Fruit fly (Drosophila melanogaster) whole organism, embryonic: ENCODE data around the gene CG9522.

Experiments
- Awh ChIP-seq: fragments of 200-800 bp; sonication (Bioruptor generic); IDR thresholded peaks from 2 replicates; pipeline ENCODE4, ENCODE4 v1.3.6; 2022; ENCODE audit warnings: missing biosample characterization, missing genetic modification characterization
- Bgb ChIP-seq: fragments of 200-800 bp; sonication (Bioruptor generic); IDR thresholded peaks from 2 replicates; pipeline ENCODE4 v1.3.6; 2022; ENCODE audit warnings: missing biosample characterization, missing genetic modification characterization; ENCODE audit not compliant: partially characterized antibody
- C15 ChIP-seq: fragments of 200-800 bp; sonication (Bioruptor generic); IDR thresholded peaks from 3 replicates; pipeline ENCODE4 v1.3.6; 2022; ENCODE audit warnings: missing biosample characterization, missing genetic modification characterization
- CG1024 ChIP-seq: fragments of 200-800 bp; sonication (Bioruptor generic); IDR thresholded peaks from 2 replicates; pipeline ENCODE4 v1.3.6; 2022; ENCODE audit warnings: missing biosample characterization, missing genetic modification characterization
- CG10959 ChIP-seq: fragments of 200-800 bp; sonication (Bioruptor generic); IDR thresholded peaks from 2 replicates; pipeline ENCODE4 v1.3.6; 2022; ENCODE audit warnings: missing biosample characterization, missing genetic modification characterization
- CG11085 ChIP-seq: fragments of 200-800 bp; sonication (Bioruptor generic); IDR thresholded peaks from 2 replicates; pipeline ENCODE4 v1.3.6; 2022; ENCODE audit warnings: missing biosample characterization, missing genetic modification characterization
- CG11456 ChIP-seq: fragments of 200-800 bp; sonication (Bioruptor generic); IDR thresholded peaks from 3 replicates; pipeline ENCODE4 v1.3.6; 2022; ENCODE audit warnings: missing biosample characterization, missing genetic modification characterization
- CG11696 ChIP-seq: fragments of 200-800 bp; sonication (Bioruptor generic); IDR thresholded peaks from 2 replicates; pipeline ENCODE4 v1.3.6; 2022; ENCODE audit warnings: missing biosample characterization, missing genetic modification characterization
- CG12104 ChIP-seq: fragments of 200-800 bp; sonication (Bioruptor generic); optimal IDR thresholded peaks from 3 replicates; lab custom pipeline; 2016; ENCODE audit warnings: missing biosample characterization, missing genetic modification characterization
- CG15479 ChIP-seq: fragments of 200-800 bp; sonication (Bioruptor generic); optimal IDR thresholded peaks from 3 replicates; lab custom pipeline; 2019; ENCODE audit warnings: missing biosample characterization, mild to moderate bottlenecking, missing genetic modification characterization, moderate library complexity
- CG15601 ChIP-seq: fragments of 200-800 bp; sonication (Bioruptor generic); optimal IDR thresholded peaks from 3 replicates; lab custom pipeline; 2019; ENCODE audit warnings: missing biosample characterization, mild to moderate bottlenecking, missing genetic modification characterization, moderate library complexity
- CG17328 ChIP-seq: fragments of 200-800 bp; sonication (Bioruptor generic); IDR thresholded peaks from 2 replicates; pipeline ENCODE4 v1.3.6; 2022; ENCODE audit warnings: missing biosample characterization, missing genetic modification characterization
- CG17359 ChIP-seq: fragments of 200-800 bp; sonication (Bioruptor generic); optimal IDR thresholded peaks from 3 replicates; lab custom pipeline; 2018; ENCODE audit warnings: missing biosample characterization, mild to moderate bottlenecking, missing genetic modification characterization, moderate library complexity
- CG18476 ChIP-seq: fragments of 200-800 bp; sonication (Bioruptor generic); optimal IDR thresholded peaks from 2 replicates; lab custom pipeline; 2016; ENCODE audit warnings: missing biosample characterization, mild to moderate bottlenecking, missing genetic modification characterization
- CG2120 ChIP-seq: fragments of 200-800 bp; sonication (Bioruptor generic); optimal IDR thresholded peaks from 3 replicates; lab custom pipeline; 2016; ENCODE audit warnings: missing biosample characterization, missing genetic modification characterization
- CG34224 ChIP-seq: fragments of 200-800 bp; sonication (Bioruptor generic); IDR thresholded peaks from 3 replicates; pipeline ENCODE4 v1.3.6; 2022; ENCODE audit warnings: missing biosample characterization, missing genetic modification characterization; ENCODE audit not compliant: partially characterized antibody
- CG42726 ChIP-seq: fragments of 200-800 bp; sonication (Bioruptor generic); IDR thresholded peaks from 2 replicates; pipeline ENCODE4 v1.3.6; 2022; ENCODE audit warnings: missing biosample characterization, missing genetic modification characterization; ENCODE audit not compliant: partially characterized antibody
- CG5245 ChIP-seq: fragments of 200-800 bp; sonication (Bioruptor generic); optimal IDR thresholded peaks from 3 replicates; lab custom pipeline; 2016; ENCODE audit warnings: missing biosample characterization, missing genetic modification characterization
- CG6272 ChIP-seq: fragments of 200-800 bp; sonication (Bioruptor generic); IDR thresholded peaks from 2 replicates; pipeline ENCODE4 v1.3.6; 2022; ENCODE audit warnings: missing biosample characterization, missing genetic modification characterization
- CG6654 ChIP-seq: fragments of 200-800 bp; sonication (Bioruptor generic); optimal IDR thresholded peaks from 2 replicates; lab custom pipeline; 2017; ENCODE audit warnings: missing biosample characterization, mild to moderate bottlenecking, missing genetic modification characterization
- CG6813 ChIP-seq: fragments of 200-800 bp; sonication (Bioruptor generic); optimal IDR thresholded peaks from 2 replicates; lab custom pipeline; 2017; ENCODE audit warnings: missing biosample characterization, missing genetic modification characterization, mild to moderate bottlenecking, moderate library complexity, missing genetic modification reagents
- CG7963 ChIP-seq: fragments of 200-800 bp; sonication (Bioruptor generic); IDR thresholded peaks from 3 replicates; pipeline ENCODE4 v1.3.6; 2022; ENCODE audit warnings: missing biosample characterization, missing genetic modification characterization; ENCODE audit not compliant: partially characterized antibody
- CG8281 ChIP-seq: fragments of 200-800 bp; sonication (Bioruptor generic); optimal IDR thresholded peaks from 2 replicates; lab custom pipeline; 2018; ENCODE audit warnings: missing biosample characterization, mild to moderate bottlenecking, missing genetic modification characterization, moderate library complexity
- Doc2 ChIP-seq: fragments of 200-800 bp; sonication (Bioruptor generic); IDR thresholded peaks from 2 replicates; pipeline ENCODE4 v1.3.6; 2022; ENCODE audit warnings: missing biosample characterization, missing genetic modification characterization
- Jarid2 ChIP-seq: fragments of 200-800 bp; sonication (Bioruptor generic); optimal IDR thresholded peaks from 3 replicates; lab custom pipeline; 2017; ENCODE audit warnings: mild to moderate bottlenecking, missing biosample characterization, missing genetic modification reagents, missing genetic modification characterization
- Kr ChIP-seq: fragments of 200-800 bp; sonication (Bioruptor generic); optimal IDR thresholded peaks from 2 replicates; lab custom pipeline; 2017; ENCODE audit warnings: missing biosample characterization, mild to moderate bottlenecking, missing genetic modification characterization
- Oli ChIP-seq: fragments of 200-800 bp; sonication (Bioruptor generic); optimal IDR thresholded peaks from 2 replicates; lab custom pipeline; 2018; ENCODE audit warnings: missing biosample characterization, mild to moderate bottlenecking, missing genetic modification characterization, moderate library complexity
- Sox102F ChIP-seq: fragments of 200-800 bp; sonication (Bioruptor generic); optimal IDR thresholded peaks from 2 replicates; lab custom pipeline; 2018; ENCODE audit warnings: missing biosample characterization, mild to moderate bottlenecking, missing genetic modification characterization, moderate library complexity
- Spps ChIP-seq: fragments of 200-800 bp; sonication (Bioruptor generic); optimal IDR thresholded peaks from 2 replicates; lab custom pipeline; 2018; ENCODE audit warnings: missing biosample characterization, mild to moderate bottlenecking, missing genetic modification characterization
- cato ChIP-seq: fragments of 200-800 bp; sonication (Bioruptor generic); optimal IDR thresholded peaks from 2 replicates; lab custom pipeline; 2016; ENCODE audit warnings: missing biosample characterization, missing genetic modification characterization, borderline replicate concordance
- cg ChIP-seq: fragments of 200-800 bp; sonication (Bioruptor generic); optimal IDR thresholded peaks from 3 replicates; lab custom pipeline; 2019; ENCODE audit warnings: missing biosample characterization, mild to moderate bottlenecking, missing genetic modification characterization, moderate library complexity
- croc ChIP-seq: fragments of 200-800 bp; sonication (Bioruptor generic); conservative IDR thresholded peaks from 3 replicates; pipeline ENCODE4 v1.3.6; 2022; ENCODE audit warnings: missing biosample characterization, missing genetic modification characterization
- da ChIP-seq: fragments of 200-800 bp; sonication (Bioruptor generic); optimal IDR thresholded peaks from 2 replicates; lab custom pipeline; 2016; ENCODE audit warnings: missing biosample characterization, missing genetic modification characterization
- disco-r ChIP-seq: fragments of 200-800 bp; sonication (Bioruptor generic); optimal IDR thresholded peaks from 2 replicates; lab custom pipeline; 2016; ENCODE audit warnings: missing biosample characterization, missing genetic modification characterization
- esg ChIP-seq: fragments of 200-800 bp; sonication (Bioruptor generic); conservative IDR thresholded peaks from 2 replicates; pipeline ENCODE4 v1.3.6; 2022; ENCODE audit warnings: missing biosample characterization, missing genetic modification characterization
- lmd ChIP-seq: fragments of 200-800 bp; sonication (Bioruptor generic); IDR thresholded peaks from 2 replicates; pipeline ENCODE4 v1.3.6; 2022; ENCODE audit warnings: missing biosample characterization, missing genetic modification characterization
- onecut ChIP-seq: fragments of 200-800 bp; sonication (Bioruptor generic); IDR thresholded peaks from 2 replicates; pipeline ENCODE4 v1.3.6; 2022; ENCODE audit warnings: missing biosample characterization, missing genetic modification characterization
- pfk ChIP-seq: fragments of 200-800 bp; sonication (Bioruptor generic); optimal IDR thresholded peaks from 2 replicates; lab custom pipeline; 2018; ENCODE audit warnings: missing biosample characterization, mild to moderate bottlenecking, missing genetic modification characterization, moderate library complexity
- ranshi ChIP-seq: fragments of 200-800 bp; sonication (Bioruptor generic); IDR thresholded peaks from 2 replicates; pipeline ENCODE4 v1.3.6; 2022; ENCODE audit warnings: missing biosample characterization, missing genetic modification characterization
- ro ChIP-seq: fragments of 200-800 bp; sonication (Bioruptor generic); IDR thresholded peaks from 2 replicates; pipeline ENCODE4 v1.3.6; 2022; ENCODE audit warnings: missing biosample characterization, missing genetic modification characterization
- run ChIP-seq: fragments of 200-800 bp; sonication (Bioruptor generic); optimal IDR thresholded peaks from 3 replicates; lab custom pipeline; 2018; ENCODE audit warnings: missing biosample characterization, mild to moderate bottlenecking, missing genetic modification characterization
- sc ChIP-seq, 3 experiments: fragments of >200 bp in 2 of 3; fragments of 200-800 bp in 1 of 3; sonication (Bioruptor generic) in 1 of 3; optimal IDR thresholded peaks; 2 replicates in 2 of 3; 3 replicates in 1 of 3; lab custom pipeline; 2017; ENCODE audit warnings: mild to moderate bottlenecking in 1 of 3, missing biosample characterization in 1 of 3, missing genetic modification characterization in 1 of 3, missing genetic modification reagents in 1 of 3
- tin ChIP-seq: fragments of 200-800 bp; sonication (Bioruptor generic); optimal IDR thresholded peaks from 3 replicates; lab custom pipeline; 2016; ENCODE audit warnings: missing biosample characterization, missing genetic modification characterization
- tio ChIP-seq: fragments of 200-800 bp; sonication (Bioruptor generic); optimal IDR thresholded peaks from 2 replicates; lab custom pipeline; 2017; ENCODE audit warnings: missing biosample characterization, missing genetic modification characterization, inconsistent platforms
- unpg ChIP-seq: fragments of 200-800 bp; sonication (Bioruptor generic); optimal IDR thresholded peaks from 3 replicates; lab custom pipeline; 2018; ENCODE audit warnings: missing biosample characterization, mild to moderate bottlenecking, missing genetic modification characterization, moderate library complexity
- wdn ChIP-seq: fragments of 200-800 bp; sonication (Bioruptor generic); IDR thresholded peaks from 2 replicates; pipeline ENCODE4 v1.3.6; 2022; ENCODE audit warnings: missing biosample characterization, missing genetic modification characterization
- zfh1 ChIP-seq: fragments of 200-800 bp; sonication (Bioruptor generic); IDR thresholded peaks from 3 replicates; pipeline ENCODE4 v1.3.6; 2022; ENCODE audit warnings: missing biosample characterization, missing genetic modification characterization
- zfh2 ChIP-seq: fragments of 200-800 bp; sonication (Bioruptor generic); optimal IDR thresholded peaks from 2 replicates; lab custom pipeline; 2016; ENCODE audit warnings: missing biosample characterization, missing genetic modification characterization

The CG9522 gene

DNA sequence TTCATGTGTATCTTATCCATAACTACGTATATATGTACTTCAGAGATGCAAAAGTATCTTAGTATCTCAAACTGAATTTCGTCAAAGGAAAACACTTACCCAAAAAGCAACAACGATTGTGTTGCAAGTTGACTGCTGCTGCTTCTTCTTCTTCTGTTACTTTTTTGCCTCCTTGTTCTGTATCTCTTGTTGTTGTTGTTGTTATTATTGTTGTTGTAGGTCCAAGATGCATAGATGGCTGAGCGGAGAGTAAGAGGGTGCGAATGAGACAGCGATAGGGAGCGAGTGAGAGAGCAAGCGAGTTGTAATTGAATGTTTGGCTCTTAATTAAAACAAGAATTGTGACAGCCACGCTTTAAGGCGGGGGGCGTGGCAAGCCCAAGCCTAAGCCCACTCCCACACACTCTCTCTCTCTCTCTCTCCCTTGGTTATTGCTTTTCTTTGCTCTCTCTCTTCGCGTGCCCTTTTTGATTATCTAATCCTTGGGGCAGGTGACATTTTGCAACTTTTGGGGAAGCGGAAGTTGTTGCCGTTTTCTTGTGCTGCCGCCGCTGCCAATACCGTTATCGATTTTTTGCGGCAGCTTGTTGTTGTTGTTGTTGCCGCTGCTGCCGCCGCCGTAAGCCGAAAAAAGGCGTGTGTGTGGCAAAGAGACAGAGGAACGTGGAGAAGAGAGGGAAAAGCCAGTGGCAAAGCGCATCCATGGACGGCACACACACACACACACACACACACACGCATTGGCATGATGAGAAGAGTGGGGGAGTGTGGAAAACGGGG lies 23.7 kb downstream of the CG9522 start (continued):
- TF ChIP-seq CG12104 (GFP tag; lab: Kevin White, UChicago) (no peak), CG11085 (GFP tag; lab: Robert Waterston, UW) (no peak), C15 (no peak), CG34224 (GFP tag; lab: Robert Waterston, UW) (no peak), cg (GFP tag; lab: Kevin White, UChicago) (peak; percentile 38), CG10959 (no peak), CG6272 (no peak), da (GFP tag; lab: Kevin White, UChicago) (no peak), cato (GFP tag; lab: Kevin White, UChicago) (no peak), CG17359 (no peak), ro (no peak), CG6654 (GFP tag; lab: Kevin White, UChicago) (no peak), CG1024 (GFP tag; lab: Robert Waterston, UW) (no peak), Kr (no peak), Doc2 (GFP tag; lab: Robert Waterston, UW) (no peak), CG11456 (GFP tag; lab: Robert Waterston, UW) (no peak), onecut (peak; percentile 94), Bgb (GFP tag; lab: Robert Waterston, UW) (no peak), Jarid2 (GFP tag; lab: Kevin White, UChicago) (no peak)

DNA sequence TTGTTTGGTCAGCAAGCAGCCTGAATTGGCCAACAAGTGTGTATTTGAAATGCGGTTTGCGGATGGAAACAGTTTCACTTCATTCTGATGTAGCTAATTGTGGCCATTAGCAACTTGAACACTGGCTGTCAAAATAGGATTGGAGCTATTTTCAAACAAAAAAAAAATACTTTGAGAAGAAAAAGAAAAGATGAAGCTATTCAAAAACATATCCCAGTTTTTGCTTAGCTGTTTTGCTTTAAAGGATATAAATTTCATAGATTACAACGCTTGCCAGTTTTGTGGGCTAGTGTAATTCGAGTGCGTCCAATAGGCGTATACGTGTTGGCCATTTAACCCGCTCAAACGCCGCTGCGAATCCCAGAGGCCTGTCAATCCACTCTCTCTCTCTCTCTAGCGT lies 36.4 kb downstream of the CG9522 start:
- TF ChIP-seq CG17328 (GFP tag; lab: Robert Waterston, UW), result 0 out of 2 replicates have a peak, but pooled peaks have one; percentile 19
- TF ChIP-seq CG18476 (GFP tag; lab: Kevin White, UChicago), result no peak
- no peak for TF ChIP-seq disco-r
- TF ChIP-seq tin (GFP tag; lab: Kevin White, UChicago), result no peak
- TF ChIP-seq CG5245 (GFP tag; lab: Kevin White, UChicago), result no peak
- TF ChIP-seq pfk, result no peak
- peak; percentile 12 for TF ChIP-seq tio
- TF ChIP-seq run (tag; lab: Kevin White, UChicago), result no peak
- peak; percentile 9 for TF ChIP-seq zfh2
- no peak for TF ChIP-seq Awh (GFP tag; lab: Robert Waterston, UW)
- TF ChIP-seq Sox102F (GFP tag; lab: Kevin White, UChicago), result peak; percentile 18
- TF ChIP-seq esg (GFP tag; lab: Robert Waterston, UW), result peak; percentile 11; the same call in 1 of the 2 replicates
- TF ChIP-seq CG8281, result no peak
- no peak for TF ChIP-seq CG7963 (GFP tag; lab: Robert Waterston, UW)
- peak; percentile 12 for TF ChIP-seq CG2120 (GFP tag; lab: Kevin White, UChicago)
- no peak for TF ChIP-seq CG15601 (tag; lab: Kevin White, UChicago)
- TF ChIP-seq zfh1 (GFP tag; lab: Robert Waterston, UW), result 0 out of 3 replicates have a peak, but pooled peaks have one; percentile 36
- no peak for TF ChIP-seq Spps
- TF ChIP-seq ranshi, result 0 out of 2 replicates have a peak, but pooled peaks have one; percentile 20
- no peak for TF ChIP-seq croc
- TF ChIP-seq sc (optimal IDR thresholded peaks at IDR 0.05; lab: Kevin White, UChicago), result no peak
- TF ChIP-seq sc (GFP tag; optimal IDR thresholded peaks at IDR 0.05; lab: Kevin White, UChicago), result no peak
- TF ChIP-seq CG42726 (GFP tag; lab: Robert Waterston, UW), result no peak
- TF ChIP-seq unpg (GFP tag; lab: Kevin White, UChicago), result peak; percentile 11
- TF ChIP-seq wdn (GFP tag; lab: Robert Waterston, UW), result peak; percentile 12; the same call in 1 of the 2 replicates
- TF ChIP-seq CG11696 (GFP tag; lab: Robert Waterston, UW), result no peak
- TF ChIP-seq Kr, result no peak
- TF ChIP-seq Jarid2 (GFP tag; lab: Kevin White, UChicago), result no peak
- TF ChIP-seq lmd (GFP tag; lab: Robert Waterston, UW), result peak; percentile 13; the same call in 1 of the 2 replicates
- TF ChIP-seq CG6813 (GFP tag; lab: Kevin White, UChicago), result no peak
- TF ChIP-seq Oli (tag; lab: Kevin White, UChicago), result peak; percentile 4
- TF ChIP-seq CG15479 (GFP tag; lab: Kevin White, UChicago), result no peak
